Worm (Caenorhabditis elegans): ENCODE measurements around the gene M176.11.

Gene M176.11

DNA sequence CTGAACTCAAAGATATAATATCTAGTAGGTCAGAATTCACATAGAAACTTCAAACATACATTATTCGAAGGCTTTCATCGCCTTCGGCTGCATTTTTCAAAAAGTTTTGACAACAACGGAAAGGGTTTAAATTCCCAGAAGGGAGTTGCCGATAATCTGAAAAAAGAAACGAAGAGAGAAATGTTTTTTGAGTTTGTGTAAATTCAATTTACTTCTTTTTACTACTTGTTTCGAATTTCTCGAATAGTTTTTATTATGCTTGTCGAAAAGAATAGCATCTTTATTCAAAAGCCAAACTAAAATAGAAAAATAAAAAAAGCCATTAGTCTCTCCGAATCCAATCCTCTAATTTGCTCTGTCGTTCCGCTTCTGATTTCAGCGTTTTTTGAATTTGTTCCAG lies 9.1 kb downstream of the M176.11 start:
- TF ChIP-seq ces-1 (GFP tag; optimal IDR thresholded peaks at IDR 0.05), result peak; percentile 27
- TF ChIP-seq unc-62 (GFP tag; optimal IDR thresholded peaks at IDR 0.05), result no peak

DNA sequence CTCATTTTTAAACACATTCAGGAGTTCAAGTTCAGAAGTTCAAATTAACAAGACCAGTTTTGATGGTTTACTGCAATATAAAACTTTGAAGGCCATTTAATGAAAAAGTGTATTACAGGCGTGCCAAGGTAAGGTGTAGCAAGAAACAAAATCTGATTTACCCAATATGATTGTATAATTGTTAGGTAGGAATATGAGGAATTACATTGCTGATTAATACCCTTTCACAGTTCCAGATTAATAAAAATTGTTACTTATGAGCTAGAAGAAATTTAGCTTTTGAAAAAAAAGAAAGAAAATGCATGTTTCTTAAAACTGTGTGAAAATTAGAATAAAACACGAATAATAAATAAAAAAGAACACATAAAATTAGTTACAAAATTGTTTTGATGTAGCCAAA lies 11.5 kb downstream of the M176.11 start, which contains the start of gene kin-15:
Gene kin-15, minus strand, starts transcription at position 101 of the 400 bp plus-strand sequence.
- TF ChIP-seq ces-1 (GFP tag; optimal IDR thresholded peaks at IDR 0.05) (no peak), cnd-1 (tag; optimal IDR thresholded peaks at IDR 0.05) (no peak), M03D4.4 (tag; optimal IDR thresholded peaks at IDR 0.05) (no peak), blmp-1 (tag; optimal IDR thresholded peaks at IDR 0.05) (no peak), sptf-1 (tag; optimal IDR thresholded peaks at IDR 0.05) (no peak), nhr-76 (tag; optimal IDR thresholded peaks at IDR 0.05) (no peak), lin-13 (tag; optimal IDR thresholded peaks at IDR 0.05) (no peak), nhr-12 (tag; optimal IDR thresholded peaks at IDR 0.05) (no peak), ceh-83 (GFP tag; optimal IDR thresholded peaks at IDR 0.05) (no peak), bed-3 (GFP tag; optimal IDR thresholded peaks at IDR 0.05) (no peak), nhr-28 (tag; optimal IDR thresholded peaks at IDR 0.05) (no peak), sem-2 (GFP tag; optimal IDR thresholded peaks at IDR 0.05) (no peak), flh-1 (GFP tag; optimal IDR thresholded peaks at IDR 0.05) (no peak), tbx-8 (GFP tag; optimal IDR thresholded peaks at IDR 0.05) (no peak), mep-1 (tag; optimal IDR thresholded peaks at IDR 0.05) (no peak), hlh-1 (tag; optimal IDR thresholded peaks at IDR 0.05) (no peak), elt-1 (tag; optimal IDR thresholded peaks at IDR 0.05; ENCODE audit: borderline replicate concordance, insufficient read depth) (no peak), unc-62 (GFP tag; optimal IDR thresholded peaks at IDR 0.05) (no peak), nhr-2 (tag; optimal IDR thresholded peaks at IDR 0.05) (no peak)

DNA sequence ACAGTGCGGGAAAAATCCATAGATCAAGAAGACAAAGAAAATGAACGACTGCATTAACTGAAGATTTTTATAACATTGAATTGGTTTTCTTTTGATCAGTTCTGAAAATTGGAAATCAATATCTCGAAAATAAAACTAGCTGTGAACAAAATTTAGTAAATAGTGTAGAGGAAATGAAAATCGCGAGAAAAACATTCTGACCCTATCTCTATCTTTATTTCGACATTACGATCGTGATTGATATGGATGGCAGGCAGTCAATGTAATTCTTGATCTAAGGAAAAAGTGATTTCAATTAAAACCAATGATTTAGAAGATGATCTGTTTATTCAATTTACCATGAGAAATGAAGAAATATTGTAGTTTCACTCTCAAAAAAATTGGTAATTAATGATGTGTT lies 13.9 kb downstream of the M176.11 start, which contains the start of gene kin-16:
Gene kin-16, minus strand, starts transcription at position 101 of the 400 bp plus-strand sequence.
- TF ChIP-seq nhr-237 (tag; optimal IDR thresholded peaks at IDR 0.05) (no peak), lin-13 (tag; optimal IDR thresholded peaks at IDR 0.05) (no peak), mls-2 (tag; optimal IDR thresholded peaks at IDR 0.05) (no peak), pha-4 (tag; optimal IDR thresholded peaks at IDR 0.05) (no peak), zip-8 (tag; optimal IDR thresholded peaks at IDR 0.05) (no peak), lsy-2 (tag; optimal IDR thresholded peaks at IDR 0.05) (no peak), unc-120 (tag; optimal IDR thresholded peaks at IDR 0.05; ENCODE audit: poor library complexity, severe bottlenecking) (no peak), elt-1 (tag; optimal IDR thresholded peaks at IDR 0.05; ENCODE audit: borderline replicate concordance, insufficient read depth) (no peak), bed-3 (GFP tag; optimal IDR thresholded peaks at IDR 0.05) (no peak), nhr-2 (tag; optimal IDR thresholded peaks at IDR 0.05) (no peak), cnd-1 (tag; optimal IDR thresholded peaks at IDR 0.05) (no peak), mab-5 (tag; optimal IDR thresholded peaks at IDR 0.05) (no peak), ceh-39 (tag; optimal IDR thresholded peaks at IDR 0.05) (no peak)

DNA sequence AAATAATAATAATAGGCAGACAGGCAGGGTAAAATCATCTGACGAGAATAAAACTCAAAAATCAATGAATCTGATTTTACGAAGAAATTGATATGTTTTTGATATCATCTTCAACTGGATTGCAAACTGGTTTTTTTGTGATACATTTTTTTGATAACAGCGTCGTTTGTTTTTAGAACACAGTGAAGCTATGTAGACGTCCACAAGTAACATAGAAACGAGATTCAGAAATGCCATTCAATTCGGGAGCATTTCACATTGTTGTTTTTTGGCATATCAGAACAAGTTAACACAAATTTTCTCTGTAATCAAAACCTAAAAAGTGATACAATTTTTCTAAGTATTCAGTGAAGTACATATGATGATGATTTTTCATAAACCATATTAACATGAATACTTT lies 16.2 kb downstream of the M176.11 start, which contains the start of gene chil-13:
Gene chil-13, minus strand, starts transcription at position 101 of the 400 bp plus-strand sequence.
- TF ChIP-seq zip-8 (tag; optimal IDR thresholded peaks at IDR 0.05) (no peak), mep-1 (tag; optimal IDR thresholded peaks at IDR 0.05) (no peak), ceh-39 (tag; optimal IDR thresholded peaks at IDR 0.05) (no peak), pha-4 (tag; optimal IDR thresholded peaks at IDR 0.05) (no peak), lin-32 (GFP tag; optimal IDR thresholded peaks at IDR 0.05) (no peak), sptf-1 (tag; optimal IDR thresholded peaks at IDR 0.05) (no peak), nhr-237 (tag; optimal IDR thresholded peaks at IDR 0.05) (no peak), lin-13 (tag; optimal IDR thresholded peaks at IDR 0.05) (no peak), nhr-12 (tag; optimal IDR thresholded peaks at IDR 0.05) (no peak), snpc-4 (tag; optimal IDR thresholded peaks at IDR 0.05) (no peak), unc-39 (tag; optimal IDR thresholded peaks at IDR 0.05) (no peak), nhr-28 (tag; optimal IDR thresholded peaks at IDR 0.05) (no peak), cnd-1 (tag; optimal IDR thresholded peaks at IDR 0.05) (no peak), ztf-11 (tag; optimal IDR thresholded peaks at IDR 0.05) (no peak), bed-3 (GFP tag; optimal IDR thresholded peaks at IDR 0.05) (no peak), hlh-1 (tag; optimal IDR thresholded peaks at IDR 0.05) (no peak), unc-62 (GFP tag; optimal IDR thresholded peaks at IDR 0.05) (no peak), elt-3 (tag; optimal IDR thresholded peaks at IDR 0.05) (no peak), lsy-2 (tag; optimal IDR thresholded peaks at IDR 0.05) (no peak), nhr-2 (tag; optimal IDR thresholded peaks at IDR 0.05) (no peak)

DNA sequence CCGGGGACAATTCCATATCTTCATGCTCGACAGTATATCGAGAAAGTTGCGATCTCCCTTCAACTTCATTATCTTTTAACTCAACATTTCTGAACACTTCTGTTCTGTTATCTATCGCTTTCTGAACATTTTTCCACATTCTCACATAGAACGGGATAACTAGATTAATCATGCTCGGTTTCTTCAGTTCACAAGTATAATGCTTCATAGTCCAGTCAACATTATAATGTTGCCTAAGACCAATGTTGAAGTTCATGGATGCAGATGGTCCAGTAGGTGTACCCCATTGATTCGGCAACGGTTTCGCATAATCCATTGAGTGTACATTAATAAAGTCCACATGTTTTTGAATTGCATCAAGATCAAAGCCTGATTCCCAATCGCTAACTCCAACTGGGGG lies 16.8 kb downstream of the M176.11 start:
- no peak for TF ChIP-seq mab-5 (tag; optimal IDR thresholded peaks at IDR 0.05)

Measured in whole organism, mixed stage, embryonic.